Worm (Caenorhabditis elegans) whole organism, young adult: ENCODE results near the gene mrps-35.

Experiments used
- F33H1.4 ChIP-seq: fragments of 200-800 bp; sonication (Bioruptor generic); IDR thresholded peaks from 2 replicates; pipeline ENCODE4 v1.3.6; 2022; ENCODE audit warnings: missing genetic modification reagents, missing genetic modification characterization, missing compliant biosample characterization
- F49E8.2 ChIP-seq: sonication (generic microtip); optimal IDR thresholded peaks from 3 replicates; lab custom pipeline; 2017; ENCODE audit warnings: missing genetic modification characterization, mild to moderate bottlenecking, missing compliant biosample characterization, antibody characterized with exemption, moderate library complexity; ENCODE audit not compliant: insufficient read depth
- Y95B8A.8 ChIP-seq: fragments of 200-800 bp; sonication (Bioruptor generic); IDR thresholded peaks from 2 replicates; pipeline ENCODE4 v1.3.6; 2022; ENCODE audit warnings: missing genetic modification reagents, missing genetic modification characterization, missing compliant biosample characterization
- attf-6 ChIP-seq: fragments of 200-800 bp; sonication (Bioruptor generic); IDR thresholded peaks from 2 replicates; pipeline ENCODE4 v1.3.6; 2022; ENCODE audit warnings: missing genetic modification reagents, missing genetic modification characterization, missing compliant biosample characterization
- lsl-1 ChIP-seq: fragments of 200-800 bp; sonication (Bioruptor generic); optimal IDR thresholded peaks from 2 replicates; lab custom pipeline; 2018; ENCODE audit warnings: mild to moderate bottlenecking, missing genetic modification characterization, moderate library complexity, missing compliant biosample characterization
- unc-62 ChIP-seq: fragments of 150-350 bp; optimal IDR thresholded peaks from 2 replicates; lab custom pipeline; 2014; ENCODE audit warnings: missing biosample characterization, missing genetic modification reagents, missing genetic modification characterization

- TF ChIP-seq unc-62 (GFP tag; lab: Kevin White, UChicago) (no peak), F33H1.4 (GFP tag; lab: Robert Waterston, UW) (no peak), Y95B8A.8 (GFP tag; lab: Robert Waterston, UW) (no peak), attf-6 (GFP tag; lab: Robert Waterston, UW) (no peak), F49E8.2 (tag; lab: Kevin White, UChicago) (no peak), lsl-1 (GFP tag; lab: Kevin White, UChicago) (no peak)
Measured at ce11 chrV:18957267-18957843, 23.8 kb upstream of the mrps-35 start, which contains the start of gene hrg-10.
